Worm (Caenorhabditis elegans): ENCODE results near the gene lin-48.

lin-48 gene

ce11 chrIII:3706586-3706985, 38.7 kb upstream of the lin-48 start, which contains the start of gene dph-1:
TSS of gene dph-1 (plus strand) at chrIII:3706886.
- TF ChIP-seq ces-1 (GFP tag; optimal IDR thresholded peaks at IDR 0.05) (no peak), bed-3 (GFP tag; optimal IDR thresholded peaks at IDR 0.05) (no peak), nhr-237 (tag; optimal IDR thresholded peaks at IDR 0.05) (no peak), nhr-2 (tag; optimal IDR thresholded peaks at IDR 0.05) (no peak), M03D4.4 (tag; optimal IDR thresholded peaks at IDR 0.05) (no peak), cnd-1 (tag; optimal IDR thresholded peaks at IDR 0.05) (no peak), elt-1 (tag; optimal IDR thresholded peaks at IDR 0.05; ENCODE audit: borderline replicate concordance, insufficient read depth) (no peak), sptf-1 (tag; optimal IDR thresholded peaks at IDR 0.05) (no peak), drap-1 (GFP tag; optimal IDR thresholded peaks at IDR 0.05) (no peak), lin-13 (tag; optimal IDR thresholded peaks at IDR 0.05) (no peak), unc-62 (GFP tag; optimal IDR thresholded peaks at IDR 0.05) (no peak), hlh-1 (tag; optimal IDR thresholded peaks at IDR 0.05) (no peak), lin-32 (GFP tag; optimal IDR thresholded peaks at IDR 0.05) (no peak), ceh-39 (tag; optimal IDR thresholded peaks at IDR 0.05) (no peak), zip-8 (tag; optimal IDR thresholded peaks at IDR 0.05) (no peak), lsy-2 (tag; optimal IDR thresholded peaks at IDR 0.05) (no peak)

- TF ChIP-seq unc-120 (tag; optimal IDR thresholded peaks at IDR 0.05; ENCODE audit: poor library complexity, severe bottlenecking) (no peak), unc-62 (GFP tag; optimal IDR thresholded peaks at IDR 0.05) (no peak), bed-3 (GFP tag; optimal IDR thresholded peaks at IDR 0.05) (no peak)
Measured at ce11 chrIII:3709030-3709429, 36.2 kb upstream of the lin-48 start, which contains the start of gene alkb-8. TSS of gene alkb-8 (plus strand) at chrIII:3709330.

- no peak for TF ChIP-seq ceh-43 (GFP tag; optimal IDR thresholded peaks at IDR 0.05)
- TF ChIP-seq snpc-4 (tag; optimal IDR thresholded peaks at IDR 0.05) = no peak
- no peak for TF ChIP-seq unc-39 (tag; optimal IDR thresholded peaks at IDR 0.05)
- TF ChIP-seq drap-1 (GFP tag; optimal IDR thresholded peaks at IDR 0.05) = no peak
Measured at ce11 chrIII:3713163-3713562, 32.1 kb upstream of the lin-48 start, which contains the start of gene nrde-1. TSS of gene nrde-1 (plus strand) at chrIII:3713463.

- no peak for TF ChIP-seq elt-3 (tag; optimal IDR thresholded peaks at IDR 0.05)
- no peak for TF ChIP-seq flh-1 (GFP tag; optimal IDR thresholded peaks at IDR 0.05)
- TF ChIP-seq ceh-43 (GFP tag; optimal IDR thresholded peaks at IDR 0.05) = no peak
- TF ChIP-seq mep-1 (tag; optimal IDR thresholded peaks at IDR 0.05) = peak; percentile 30
- no peak for TF ChIP-seq pha-4 (tag; optimal IDR thresholded peaks at IDR 0.05)
- no peak for TF ChIP-seq snpc-4 (tag; optimal IDR thresholded peaks at IDR 0.05)
- no peak for TF ChIP-seq cnd-1 (tag; optimal IDR thresholded peaks at IDR 0.05)
- TF ChIP-seq nhr-12 (tag; optimal IDR thresholded peaks at IDR 0.05) = no peak
Measured at ce11 chrIII:3716073-3716659, 29.1 kb upstream of the lin-48 start.

DNA sequence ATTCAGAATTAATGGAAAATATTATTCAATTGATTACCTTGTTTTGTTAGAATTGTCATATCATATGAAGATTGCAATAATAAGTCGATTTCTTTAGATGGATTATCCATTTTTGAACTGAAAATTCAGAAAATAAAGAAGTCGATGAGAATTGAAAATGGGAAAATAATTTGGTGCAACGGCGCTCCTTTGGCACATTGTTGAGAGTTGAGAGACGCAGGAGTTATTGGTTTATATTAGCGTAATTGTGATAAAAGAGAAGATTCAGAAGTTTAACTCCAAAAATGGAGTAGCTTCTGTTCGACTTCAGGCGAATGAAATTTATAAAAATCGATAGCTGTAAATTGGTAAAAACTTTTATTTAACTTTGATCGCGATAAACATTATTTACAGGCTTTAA, 25.7 kb upstream of the lin-48 start, which contains the start of gene C14B1.8:
C14B1.8 (minus strand) TSS at position 117 of the 400 bp plus-strand sequence.
- TF ChIP-seq ces-1 (GFP tag; optimal IDR thresholded peaks at IDR 0.05) = peak; percentile 96
- peak; percentile 47 for TF ChIP-seq mep-1 (tag; optimal IDR thresholded peaks at IDR 0.05)
- TF ChIP-seq blmp-1 (tag; optimal IDR thresholded peaks at IDR 0.05) = no peak

ce11 chrIII:3723726-3724125, 21.5 kb upstream of the lin-48 start:
- TF ChIP-seq lin-32 (GFP tag; optimal IDR thresholded peaks at IDR 0.05) (no peak), nhr-237 (tag; optimal IDR thresholded peaks at IDR 0.05) (no peak), drap-1 (GFP tag; optimal IDR thresholded peaks at IDR 0.05) (no peak)

- TF ChIP-seq flh-1 (GFP tag; optimal IDR thresholded peaks at IDR 0.05) (no peak), blmp-1 (tag; optimal IDR thresholded peaks at IDR 0.05) (no peak), lsy-2 (tag; optimal IDR thresholded peaks at IDR 0.05) (no peak), ceh-43 (GFP tag; optimal IDR thresholded peaks at IDR 0.05) (no peak), unc-39 (tag; optimal IDR thresholded peaks at IDR 0.05) (no peak), hlh-1 (tag; optimal IDR thresholded peaks at IDR 0.05) (no peak), nhr-12 (tag; optimal IDR thresholded peaks at IDR 0.05) (no peak), ceh-83 (GFP tag; optimal IDR thresholded peaks at IDR 0.05) (no peak)
Measured at ce11 chrIII:3724880-3725279, 20.4 kb upstream of the lin-48 start, which contains the start of gene C14B1.12. TSS of gene C14B1.12 (minus strand) at chrIII:3724980.
